Worm (Caenorhabditis elegans) whole organism, young adult: ENCODE measurements around the gene gst-44.
A peak's percentile ranks its signal among the peaks of the same experiment; 100 is the strongest.

Source experiments
- B0019.2 ChIP-seq: fragments of 200-800 bp; sonication (Bioruptor generic); conservative IDR thresholded peaks from 2 replicates; pipeline ENCODE4 v1.3.6; 2022; ENCODE audit warnings: missing genetic modification reagents, missing genetic modification characterization, missing compliant biosample characterization
- B0261.1 ChIP-seq: sonication (generic microtip); optimal IDR thresholded peaks from 2 replicates; lab custom pipeline; 2016; ENCODE audit warnings: mild to moderate bottlenecking, missing genetic modification characterization, moderate library complexity, missing compliant biosample characterization
- B0336.3 ChIP-seq: fragments of 200-800 bp; sonication (Bioruptor generic); IDR thresholded peaks from 2 replicates; pipeline ENCODE4 v1.3.6; 2022; ENCODE audit warnings: missing genetic modification characterization, missing compliant biosample characterization
- D2030.7 ChIP-seq: fragments of 200-800 bp; sonication (Bioruptor generic); IDR thresholded peaks from 2 replicates; pipeline ENCODE4 v1.3.6; 2022; ENCODE audit warnings: missing genetic modification reagents, missing genetic modification characterization, missing compliant biosample characterization
- F10E7.11 ChIP-seq: sonication (generic microtip); optimal IDR thresholded peaks from 2 replicates; lab custom pipeline; 2017; ENCODE audit warnings: mild to moderate bottlenecking, missing genetic modification characterization, moderate library complexity, missing compliant biosample characterization
- F22D6.2 ChIP-seq: sonication (generic microtip); optimal IDR thresholded peaks from 2 replicates; lab custom pipeline; 2016; ENCODE audit warnings: mild to moderate bottlenecking, missing genetic modification characterization, missing compliant biosample characterization
- F37B4.10 ChIP-seq: fragments of 200-800 bp; sonication (Bioruptor generic); IDR thresholded peaks from 2 replicates; pipeline ENCODE4 v1.3.6; 2022; ENCODE audit warnings: missing genetic modification characterization, missing compliant biosample characterization
- F39B2.1 ChIP-seq: fragments of 200-800 bp; sonication (Bioruptor generic); IDR thresholded peaks from 2 replicates; pipeline ENCODE4 v1.3.6; 2022; ENCODE audit warnings: missing genetic modification reagents, missing genetic modification characterization, missing compliant biosample characterization
- F55B11.4 ChIP-seq: sonication (generic microtip); optimal IDR thresholded peaks from 2 replicates; lab custom pipeline; 2016; ENCODE audit warnings: missing compliant biosample characterization, missing genetic modification characterization, borderline replicate concordance; ENCODE audit not compliant: insufficient read depth
- K11D2.4 ChIP-seq: fragments of 200-800 bp; sonication (Bioruptor generic); IDR thresholded peaks from 2 replicates; pipeline ENCODE4 v1.3.6; 2022; ENCODE audit warnings: missing genetic modification reagents, missing genetic modification characterization, missing compliant biosample characterization
- T07F8.4 ChIP-seq: sonication (generic microtip); optimal IDR thresholded peaks from 2 replicates; lab custom pipeline; 2016; ENCODE audit warnings: mild to moderate bottlenecking, missing genetic modification characterization, moderate library complexity, missing compliant biosample characterization
- T26A5.8 ChIP-seq: sonication (generic microtip); optimal IDR thresholded peaks from 2 replicates; lab custom pipeline; 2016; ENCODE audit warnings: missing genetic modification characterization, missing compliant biosample characterization
- Y53F4B.3 ChIP-seq: fragments of 200-800 bp; sonication (Bioruptor generic); IDR thresholded peaks from 2 replicates; pipeline ENCODE4 v1.3.6; 2022; ENCODE audit warnings: missing genetic modification reagents, missing genetic modification characterization, missing compliant biosample characterization
- Y53G8AR.9 ChIP-seq: fragments of 200-800 bp; sonication (Bioruptor generic); conservative IDR thresholded peaks from 2 replicates; pipeline ENCODE4 v1.3.6; 2022; ENCODE audit warnings: missing genetic modification reagents, missing genetic modification characterization, missing compliant biosample characterization
- Y56A3A.18 ChIP-seq: fragments of 200-800 bp; sonication (Bioruptor generic); IDR thresholded peaks from 2 replicates; pipeline ENCODE4 v1.3.6; 2022; ENCODE audit warnings: missing genetic modification reagents, missing genetic modification characterization, missing compliant biosample characterization
- Y67H2A.10 ChIP-seq: fragments of 200-800 bp; sonication (Bioruptor generic); conservative IDR thresholded peaks from 2 replicates; pipeline ENCODE4 v1.3.6; 2022; ENCODE audit warnings: missing genetic modification reagents, missing genetic modification characterization, missing compliant biosample characterization
- Y79H2A.3 ChIP-seq: fragments of 200-800 bp; sonication (Bioruptor generic); conservative IDR thresholded peaks from 2 replicates; pipeline ENCODE4 v1.3.6; 2022; ENCODE audit warnings: missing genetic modification reagents, missing genetic modification characterization, missing compliant biosample characterization
- akir-1 ChIP-seq: fragments of 200-800 bp; sonication (Bioruptor generic); optimal IDR thresholded peaks from 2 replicates; lab custom pipeline; 2018; ENCODE audit warnings: mild to moderate bottlenecking, missing genetic modification characterization, moderate library complexity, missing compliant biosample characterization
- ama-1 ChIP-seq, 3 experiments: fragments of 150-350 bp in 1 of 3; sonication (generic microtip) in 2 of 3; optimal IDR thresholded peaks; 2 replicates each; lab custom pipeline; 2014 to 2018; ENCODE audit warnings: missing biosample characterization in 2 of 3, missing genetic modification characterization in 2 of 3, missing genetic modification reagents in 2 of 3
- aptf-2 ChIP-seq: fragments of 200-800 bp; sonication (Bioruptor generic); conservative IDR thresholded peaks from 2 replicates; pipeline ENCODE4 v1.3.6; 2022; ENCODE audit warnings: missing genetic modification reagents, missing genetic modification characterization, missing compliant biosample characterization
- atf-7 ChIP-seq: sonication (generic microtip); optimal IDR thresholded peaks from 2 replicates; lab custom pipeline; 2017; ENCODE audit warnings: mild to moderate bottlenecking, missing genetic modification characterization, missing compliant biosample characterization
- bed-2 ChIP-seq: fragments of 200-800 bp; sonication (Bioruptor generic); IDR thresholded peaks from 2 replicates; pipeline ENCODE4 v1.3.6; 2022; ENCODE audit warnings: missing genetic modification reagents, missing genetic modification characterization, missing compliant biosample characterization
- ccch-3 ChIP-seq: fragments of 200-800 bp; sonication (Bioruptor generic); optimal IDR thresholded peaks from 2 replicates; lab custom pipeline; 2018; ENCODE audit warnings: mild to moderate bottlenecking, missing genetic modification characterization, missing compliant biosample characterization
- ceh-40 ChIP-seq: fragments of 200-800 bp; sonication (Bioruptor generic); IDR thresholded peaks from 2 replicates; pipeline ENCODE4 v1.3.6; 2022; ENCODE audit warnings: missing genetic modification characterization, missing compliant biosample characterization
- ceh-91 ChIP-seq: fragments of 200-800 bp; sonication (Bioruptor generic); IDR thresholded peaks from 2 replicates; pipeline ENCODE4 v1.3.6; 2022; ENCODE audit warnings: missing genetic modification reagents, missing genetic modification characterization, missing compliant biosample characterization
- chd-7 ChIP-seq: sonication (generic microtip); optimal IDR thresholded peaks from 2 replicates; lab custom pipeline; 2016; ENCODE audit warnings: mild to moderate bottlenecking, missing genetic modification characterization, moderate library complexity, missing compliant biosample characterization
- dox-1 ChIP-seq: fragments of 200-800 bp; sonication (Bioruptor generic); IDR thresholded peaks from 2 replicates; pipeline ENCODE4 v1.3.6; 2022; ENCODE audit warnings: missing genetic modification reagents, missing genetic modification characterization, missing compliant biosample characterization
- egl-44 ChIP-seq: fragments of 200-800 bp; sonication (Bioruptor generic); IDR thresholded peaks from 2 replicates; pipeline ENCODE4 v1.3.6; 2022; ENCODE audit warnings: missing genetic modification reagents, missing genetic modification characterization, missing compliant biosample characterization
- fkh-3 ChIP-seq: sonication (generic microtip); optimal IDR thresholded peaks from 2 replicates; lab custom pipeline; 2016; ENCODE audit warnings: mild to moderate bottlenecking, missing genetic modification characterization, missing compliant biosample characterization
- hmg-20 ChIP-seq: fragments of 200-800 bp; sonication (Bioruptor generic); IDR thresholded peaks from 2 replicates; pipeline ENCODE4 v1.3.6; 2022; ENCODE audit warnings: missing genetic modification reagents, missing genetic modification characterization, missing compliant biosample characterization
- lag-1 ChIP-seq: fragments of 200-800 bp; sonication (Bioruptor generic); IDR thresholded peaks from 2 replicates; pipeline ENCODE4 v1.3.6; 2022; ENCODE audit warnings: missing genetic modification reagents, missing genetic modification characterization, missing compliant biosample characterization
- lin-54 ChIP-seq: fragments of 200-800 bp; sonication (Bioruptor generic); optimal IDR thresholded peaks from 2 replicates; lab custom pipeline; 2018; ENCODE audit warnings: mild to moderate bottlenecking, missing genetic modification characterization, missing compliant biosample characterization
- madf-10 ChIP-seq: sonication (generic microtip); optimal IDR thresholded peaks from 2 replicates; lab custom pipeline; 2016; ENCODE audit warnings: mild to moderate bottlenecking, missing genetic modification characterization, missing compliant biosample characterization
- madf-3 ChIP-seq: fragments of 200-800 bp; sonication (Bioruptor generic); IDR thresholded peaks from 2 replicates; pipeline ENCODE4 v1.3.6; 2022; ENCODE audit warnings: missing genetic modification reagents, missing genetic modification characterization, missing compliant biosample characterization
- mel-28 ChIP-seq: sonication (generic microtip); optimal IDR thresholded peaks from 2 replicates; lab custom pipeline; 2016; ENCODE audit warnings: borderline replicate concordance, mild to moderate bottlenecking, missing genetic modification characterization, missing compliant biosample characterization
- mes-4 ChIP-seq: sonication (generic microtip); optimal IDR thresholded peaks from 2 replicates; lab custom pipeline; 2016; ENCODE audit warnings: missing genotype, missing genetic modification characterization, missing compliant biosample characterization
- mxl-1 ChIP-seq: sonication (generic microtip); optimal IDR thresholded peaks from 2 replicates; lab custom pipeline; 2016; ENCODE audit warnings: missing genetic modification characterization, missing compliant biosample characterization
- nfyb-1 ChIP-seq: fragments of 200-800 bp; sonication (Bioruptor generic); IDR thresholded peaks from 2 replicates; pipeline ENCODE4 v1.3.6; 2022; ENCODE audit warnings: missing genetic modification reagents, missing genetic modification characterization, missing compliant biosample characterization
- nhr-80 ChIP-seq: sonication (generic microtip); optimal IDR thresholded peaks from 2 replicates; lab custom pipeline; 2016; ENCODE audit warnings: missing genetic modification characterization, missing compliant biosample characterization
- nhr-90 ChIP-seq: sonication (generic microtip); optimal IDR thresholded peaks from 2 replicates; lab custom pipeline; 2016; ENCODE audit warnings: missing genotype, mild to moderate bottlenecking, missing genetic modification characterization, missing compliant biosample characterization
- rcor-1 ChIP-seq: fragments of 200-800 bp; sonication (Bioruptor generic); IDR thresholded peaks from 2 replicates; pipeline ENCODE4 v1.3.6; 2022; ENCODE audit warnings: missing genetic modification reagents, missing genetic modification characterization, missing compliant biosample characterization
- repo-1 ChIP-seq: sonication (generic microtip); optimal IDR thresholded peaks from 2 replicates; lab custom pipeline; 2017; ENCODE audit warnings: mild to moderate bottlenecking, missing genetic modification characterization, missing compliant biosample characterization
- snpc-3.4 ChIP-seq: sonication (generic microtip); optimal IDR thresholded peaks from 2 replicates; lab custom pipeline; 2017; ENCODE audit warnings: missing genetic modification characterization, mild to moderate bottlenecking, missing compliant biosample characterization, antibody characterized with exemption, moderate library complexity, missing genotype, missing genetic modification reagents
- tbp1 ChIP-seq: fragments of 200-800 bp; sonication (Bioruptor generic); optimal IDR thresholded peaks from 2 replicates; lab custom pipeline; 2018; ENCODE audit warnings: mild to moderate bottlenecking, missing genetic modification characterization, missing compliant biosample characterization
- tbx-9 ChIP-seq: sonication (generic microtip); optimal IDR thresholded peaks from 2 replicates; lab custom pipeline; 2016; ENCODE audit warnings: borderline replicate concordance, missing genetic modification characterization, inconsistent platforms, missing compliant biosample characterization
- tlf-1 ChIP-seq: fragments of 200-800 bp; sonication (Bioruptor generic); optimal IDR thresholded peaks from 2 replicates; lab custom pipeline; 2018; ENCODE audit warnings: mild to moderate bottlenecking, missing genetic modification characterization, missing compliant biosample characterization
- unc-130 ChIP-seq: sonication (generic microtip); optimal IDR thresholded peaks from 2 replicates; lab custom pipeline; 2016; ENCODE audit warnings: missing genetic modification reagents, missing genetic modification characterization, missing compliant biosample characterization
- ztf-22 ChIP-seq: fragments of 200-800 bp; sonication (Bioruptor generic); optimal IDR thresholded peaks from 2 replicates; lab custom pipeline; 2018; ENCODE audit warnings: mild to moderate bottlenecking, missing genetic modification characterization, moderate library complexity, missing compliant biosample characterization
- ztf-6 ChIP-seq: fragments of 200-800 bp; sonication (Bioruptor generic); IDR thresholded peaks from 2 replicates; pipeline ENCODE4 v1.3.6; 2022; ENCODE audit warnings: missing genetic modification reagents, missing genetic modification characterization, missing compliant biosample characterization

Gene gst-44

ce11 chrV:16355941-16356340 is 34.8 kb upstream of the gst-44 start:
- TF ChIP-seq atf-7 (tag; lab: Kevin White, UChicago) (peak; percentile 75), snpc-3.4 (no peak), Y53G8AR.9 (GFP tag; lab: Robert Waterston, UW) (peak; percentile 81), D2030.7 (GFP tag; lab: Robert Waterston, UW) (no peak), egl-44 (GFP tag; lab: Robert Waterston, UW) (peak; percentile 87; the same call in 1 of the 2 replicates), T07F8.4 (no peak), hmg-20 (GFP tag; lab: Robert Waterston, UW) (peak; percentile 43; the same call in 1 of the 2 replicates), B0019.2 (GFP tag; lab: Robert Waterston, UW) (no peak), bed-2 (GFP tag; lab: Robert Waterston, UW) (0 out of 2 replicates have a peak, but pooled peaks have one; percentile 36), aptf-2 (GFP tag; lab: Robert Waterston, UW) (no peak), T26A5.8 (no peak), ceh-91 (GFP tag; lab: Robert Waterston, UW) (0 out of 2 replicates have a peak, but pooled peaks have one; percentile 9), repo-1 (peak; percentile 67), mxl-1 (no peak), F55B11.4 (tag; lab: Kevin White, UChicago) (no peak), ccch-3 (GFP tag; lab: Kevin White, UChicago) (no peak), nhr-80 (peak; percentile 82), ceh-40 (GFP tag; lab: Robert Waterston, UW) (no peak), F37B4.10 (no peak), mes-4 (tag; lab: Kevin White, UChicago) (no peak), F10E7.11 (tag; lab: Kevin White, UChicago) (no peak), lin-54 (peak; percentile 72), tbx-9 (tag; lab: Kevin White, UChicago) (no peak), B0261.1 (tag; lab: Kevin White, UChicago) (peak; percentile 30), mel-28 (tag; lab: Kevin White, UChicago) (peak; percentile 43), Y53F4B.3 (GFP tag; lab: Robert Waterston, UW) (no peak), Y56A3A.18 (GFP tag; lab: Robert Waterston, UW) (peak; percentile 86), ztf-6 (GFP tag; lab: Robert Waterston, UW) (0 out of 2 replicates have a peak, but pooled peaks have one; percentile 12), nhr-90 (tag; lab: Kevin White, UChicago) (peak; percentile 63), tbp1 (GFP tag; lab: Kevin White, UChicago) (peak; percentile 66), madf-3 (GFP tag; lab: Robert Waterston, UW) (0 out of 2 replicates have a peak, but pooled peaks have one; percentile 23), unc-130 (no peak), K11D2.4 (peak; percentile 88), ama-1 (optimal IDR thresholded peaks at IDR 0.05; lab: Kevin White, UChicago) (no peak), ama-1 (GFP tag; optimal IDR thresholded peaks at IDR 0.05; lab: Kevin White, UChicago) (no peak), ztf-22 (GFP tag; lab: Kevin White, UChicago) (peak; percentile 84), fkh-3 (tag; lab: Kevin White, UChicago) (no peak), Y79H2A.3 (GFP tag; lab: Robert Waterston, UW) (no peak), akir-1 (GFP tag; lab: Kevin White, UChicago) (no peak), madf-10 (peak; percentile 81), dox-1 (GFP tag; lab: Robert Waterston, UW) (peak; percentile 94), B0336.3 (peak; percentile 95), F39B2.1 (GFP tag; lab: Robert Waterston, UW) (no peak), nfyb-1 (peak; percentile 92), tlf-1 (peak; percentile 78), lag-1 (GFP tag; lab: Robert Waterston, UW) (no peak), chd-7 (tag; lab: Kevin White, UChicago) (peak; percentile 91), Y67H2A.10 (GFP tag; lab: Robert Waterston, UW) (no peak), F22D6.2 (tag; lab: Kevin White, UChicago) (peak; percentile 11), rcor-1 (GFP tag; lab: Robert Waterston, UW) (no peak)
